Fruit fly (Drosophila melanogaster) whole organism, adult: ENCODE measurements around the gene msi.

Experiments used
- CG11617 ChIP-seq: fragments of 200-800 bp; sonication (Bioruptor generic); optimal IDR thresholded peaks from 2 replicates; lab custom pipeline; 2017; ENCODE audit warnings: mild to moderate bottlenecking, missing biosample characterization, missing genetic modification reagents, missing genetic modification characterization
- CG12768 ChIP-seq: fragments of 200-800 bp; sonication (Bioruptor generic); optimal IDR thresholded peaks from 2 replicates; lab custom pipeline; 2017; ENCODE audit warnings: missing biosample characterization, missing genetic modification characterization, mild to moderate bottlenecking, moderate library complexity, missing genetic modification reagents
- CG14711 ChIP-seq: fragments of 200-800 bp; sonication (Bioruptor generic); optimal IDR thresholded peaks from 2 replicates; lab custom pipeline; 2018; ENCODE audit warnings: missing biosample characterization, mild to moderate bottlenecking, missing genetic modification characterization, moderate library complexity
- CG1620 ChIP-seq: fragments of 200-800 bp; sonication (Bioruptor generic); optimal IDR thresholded peaks from 2 replicates; lab custom pipeline; 2016; ENCODE audit warnings: missing biosample characterization, missing genetic modification characterization
- CG33017 ChIP-seq: fragments of 200-800 bp; sonication (Bioruptor generic); optimal IDR thresholded peaks from 2 replicates; lab custom pipeline; 2018; ENCODE audit warnings: missing biosample characterization, mild to moderate bottlenecking, missing genetic modification characterization, moderate library complexity
- CG5204 ChIP-seq: fragments of 200-800 bp; sonication (Bioruptor generic); optimal IDR thresholded peaks from 2 replicates; lab custom pipeline; 2016; ENCODE audit warnings: missing biosample characterization, missing genetic modification characterization
- CG7045 ChIP-seq: fragments of 200-800 bp; sonication (Bioruptor generic); optimal IDR thresholded peaks from 2 replicates; lab custom pipeline; 2017; ENCODE audit warnings: missing biosample characterization, mild to moderate bottlenecking, missing genetic modification characterization
- CG7101 ChIP-seq: fragments of 200-800 bp; sonication (Bioruptor generic); optimal IDR thresholded peaks from 2 replicates; lab custom pipeline; 2018; ENCODE audit warnings: missing biosample characterization, mild to moderate bottlenecking, missing genetic modification characterization, moderate library complexity
- Clk ChIP-seq: fragments of 200-800 bp; sonication (Bioruptor generic); optimal IDR thresholded peaks from 2 replicates; lab custom pipeline; 2017; ENCODE audit warnings: missing biosample characterization, missing genetic modification characterization
- Crg-1 ChIP-seq: fragments of 200-800 bp; sonication (Bioruptor generic); optimal IDR thresholded peaks from 2 replicates; lab custom pipeline; 2016; ENCODE audit warnings: missing biosample characterization, missing genetic modification characterization
- Hr96 ChIP-seq: fragments of 200-800 bp; sonication (Bioruptor generic); optimal IDR thresholded peaks from 2 replicates; lab custom pipeline; 2016; ENCODE audit warnings: missing biosample characterization, missing genetic modification characterization
- Mnt ChIP-seq: fragments of 200-800 bp; sonication (Bioruptor generic); optimal IDR thresholded peaks from 2 replicates; lab custom pipeline; 2016; ENCODE audit warnings: missing biosample characterization, mild to moderate bottlenecking, missing genetic modification characterization
- bab1 ChIP-seq: fragments of 200-800 bp; sonication (Bioruptor generic); optimal IDR thresholded peaks from 3 replicates; lab custom pipeline; 2019; ENCODE audit warnings: missing biosample characterization, mild to moderate bottlenecking, missing genetic modification characterization, moderate library complexity
- cic ChIP-seq: fragments of 200-800 bp; sonication (Bioruptor generic); optimal IDR thresholded peaks from 2 replicates; lab custom pipeline; 2017; ENCODE audit warnings: missing biosample characterization, mild to moderate bottlenecking, missing genetic modification characterization, moderate library complexity
- cnc ChIP-seq, 2 experiments: fragments of >200 bp; optimal IDR thresholded peaks; 2 replicates each; lab custom pipeline; 2017
- kay ChIP-seq: fragments of 200-800 bp; sonication (Bioruptor generic); peaks from one replicate; lab custom pipeline; 2016; ENCODE audit warnings: missing biosample characterization, missing genetic modification characterization, borderline replicate concordance
- ovo ChIP-seq: fragments of 200-800 bp; sonication (Bioruptor generic); optimal IDR thresholded peaks from 2 replicates; lab custom pipeline; 2016; ENCODE audit warnings: missing biosample characterization, missing genetic modification characterization
- pad ChIP-seq: fragments of 200-800 bp; sonication (Bioruptor generic); optimal IDR thresholded peaks from 3 replicates; lab custom pipeline; 2017; ENCODE audit warnings: missing biosample characterization, missing genetic modification characterization, mild to moderate bottlenecking, moderate library complexity, missing genetic modification reagents
- tj ChIP-seq: fragments of 200-800 bp; sonication (Bioruptor generic); optimal IDR thresholded peaks from 3 replicates; lab custom pipeline; 2017; ENCODE audit warnings: missing biosample characterization, mild to moderate bottlenecking, missing genetic modification characterization, moderate library complexity
- toe ChIP-seq: fragments of 200-800 bp; sonication (Bioruptor generic); optimal IDR thresholded peaks from 2 replicates; lab custom pipeline; 2016; ENCODE audit warnings: missing biosample characterization, missing genetic modification characterization

Gene msi

dm6 chr3R:25555365-25556106 lies 39.6 kb downstream of the msi start:
- no peak for TF ChIP-seq cnc (optimal IDR thresholded peaks at IDR 0.05; lab: Kevin White, UChicago)

dm6 chr3R:25559348-25559747 lies 43.4 kb downstream of the msi start:
- TF ChIP-seq tj (GFP tag; lab: Kevin White, UChicago) (no peak), Crg-1 (GFP tag; lab: Kevin White, UChicago) (no peak), CG12768 (no peak), CG7045 (no peak), cic (GFP tag; lab: Kevin White, UChicago) (no peak), CG11617 (GFP tag; lab: Kevin White, UChicago) (no peak), pad (no peak), ovo (no peak), CG5204 (GFP tag; lab: Kevin White, UChicago) (no peak), CG14711 (tag; lab: Kevin White, UChicago) (no peak), CG33017 (no peak), toe (no peak), Clk (no peak)

- TF ChIP-seq kay, result no peak
- TF ChIP-seq CG12768, result no peak
- TF ChIP-seq Crg-1 (GFP tag; lab: Kevin White, UChicago), result no peak
- no peak for TF ChIP-seq Hr96 (GFP tag; lab: Kevin White, UChicago)
- no peak for TF ChIP-seq cic (GFP tag; lab: Kevin White, UChicago)
- TF ChIP-seq pad, result no peak
- no peak for TF ChIP-seq CG33017
- no peak for TF ChIP-seq bab1 (GFP tag; lab: Kevin White, UChicago)
- no peak for TF ChIP-seq tj (GFP tag; lab: Kevin White, UChicago)
- no peak for TF ChIP-seq CG14711 (tag; lab: Kevin White, UChicago)
- TF ChIP-seq CG7045, result no peak
Observed at dm6 chr3R:25583079-25583478, 67.2 kb downstream of the msi start, which contains the start of gene CG4582. CG4582 (minus strand) TSS chr3R:25583179.

- TF ChIP-seq CG1620 (GFP tag; lab: Kevin White, UChicago) (no peak), cnc (optimal IDR thresholded peaks at IDR 0.05; lab: Kevin White, UChicago) (no peak)
Observed at dm6 chr3R:25587708-25588107, 71.8 kb downstream of the msi start.

- TF ChIP-seq CG33017 (no peak), Mnt (GFP tag; lab: Kevin White, UChicago) (no peak), CG7045 (no peak), cic (GFP tag; lab: Kevin White, UChicago) (no peak), toe (no peak), CG11617 (GFP tag; lab: Kevin White, UChicago) (no peak), CG7101 (tag; lab: Kevin White, UChicago) (no peak), Hr96 (GFP tag; lab: Kevin White, UChicago) (no peak), Clk (no peak), Crg-1 (GFP tag; lab: Kevin White, UChicago) (no peak), CG14711 (tag; lab: Kevin White, UChicago) (no peak), bab1 (GFP tag; lab: Kevin White, UChicago) (no peak), ovo (no peak), CG5204 (GFP tag; lab: Kevin White, UChicago) (no peak), kay (no peak), tj (GFP tag; lab: Kevin White, UChicago) (no peak)
Observed at dm6 chr3R:25588493-25588892, 72.6 kb downstream of the msi start.

dm6 chr3R:25589168-25589567 lies 73.2 kb downstream of the msi start:
- TF ChIP-seq Hr96 (GFP tag; lab: Kevin White, UChicago) (peak; percentile 10), CG1620 (GFP tag; lab: Kevin White, UChicago) (no peak), CG33017 (no peak), CG12768 (peak; percentile 46), pad (peak; percentile 9), Clk (peak; percentile 11)

dm6 chr3R:25590850-25591410 lies 75.0 kb downstream of the msi start:
- no peak for TF ChIP-seq kay

- TF ChIP-seq CG7101 (tag; lab: Kevin White, UChicago) (no peak), pad (no peak), CG1620 (GFP tag; lab: Kevin White, UChicago) (no peak), CG14711 (tag; lab: Kevin White, UChicago) (no peak), CG5204 (GFP tag; lab: Kevin White, UChicago) (no peak), ovo (no peak), toe (no peak), CG7045 (no peak), cic (GFP tag; lab: Kevin White, UChicago) (no peak), Clk (no peak), bab1 (GFP tag; lab: Kevin White, UChicago) (no peak), CG11617 (GFP tag; lab: Kevin White, UChicago) (no peak), cnc (optimal IDR thresholded peaks at IDR 0.05; lab: Kevin White, UChicago) (no peak), CG12768 (no peak)
Observed at dm6 chr3R:25591500-25591899, 75.6 kb downstream of the msi start.
